Fruit fly (Drosophila melanogaster): Measurements from ENCODE around the gene Rox8.

dm6 chr3R:23995460-23995859 lies 52.6 kb downstream of the Rox8 start, which contains the start of gene CG33108:
- no peak for TF ChIP-seq EcR (GFP tag; optimal IDR thresholded peaks at IDR 0.05)
- TF ChIP-seq psq (optimal IDR thresholded peaks at IDR 0.05), result no peak
- no peak for TF ChIP-seq Dll (optimal IDR thresholded peaks at IDR 0.05)
- no peak for TF ChIP-seq pan (optimal IDR thresholded peaks at IDR 0.05)
- no peak for TF ChIP-seq CG8478 (optimal IDR thresholded peaks at IDR 0.05)
